ENCODE assay signal across 1 worm cellular context in genomic region chrV:6503158-6503557, ce11.
A peak's percentile ranks its signal among the peaks of the same experiment; 100 is the strongest.
TF ChIP-seq lines count a peak whose summit lies in the region.

No protein-coding gene starts in this region.

TF ChIP-seq in whole organism, L1 larva, 84 proteins besides CTCF, POLR2A, EP300 and RAD21 (continued from another document):
- TF ChIP-seq zip-4 (GFP tag; optimal IDR thresholded peaks at IDR 0.05; lab: Kevin White, UChicago) (no peak), grh-1 (GFP tag; IDR thresholded peaks at IDR 0.05; lab: Robert Waterston, UW) (peak; percentile 6; the same call in 1 of the 2 replicates), rnt-1 (tag; optimal IDR thresholded peaks at IDR 0.05; lab: Kevin White, UChicago) (no peak), lin-39 (tag; optimal IDR thresholded peaks at IDR 0.05; lab: Kevin White, UChicago) (no peak), elt-2 (tag; optimal IDR thresholded peaks at IDR 0.05; lab: Kevin White, UChicago) (no peak), hlh-17 (GFP tag; optimal IDR thresholded peaks at IDR 0.05; lab: Kevin White, UChicago; ENCODE audit: borderline replicate concordance) (no peak), C34B4.2 (tag; optimal IDR thresholded peaks at IDR 0.05; lab: Kevin White, UChicago) (no peak), tlp-1 (tag; optimal IDR thresholded peaks at IDR 0.05; lab: Kevin White, UChicago) (no peak), efl-3 (GFP tag; optimal IDR thresholded peaks at IDR 0.05; lab: Kevin White, UChicago) (no peak), C16A3.4 (tag; optimal IDR thresholded peaks at IDR 0.05; lab: Kevin White, UChicago) (no peak), vab-15 (tag; optimal IDR thresholded peaks at IDR 0.05; lab: Kevin White, UChicago) (no peak), unc-86 (tag; optimal IDR thresholded peaks at IDR 0.05; lab: Kevin White, UChicago) (no peak), nhr-85 (tag; lab: Kevin White, UChicago) (peak; percentile 91), fkh-4 (tag; optimal IDR thresholded peaks at IDR 0.05; lab: Kevin White, UChicago; ENCODE audit: borderline replicate concordance) (no peak), elt-3 (tag; optimal IDR thresholded peaks at IDR 0.05; lab: Kevin White, UChicago) (peak in 4 of 6 experiments; percentile 11 to 86 (median 61)), ets-5 (GFP tag; IDR thresholded peaks at IDR 0.05; lab: Robert Waterston, UW) (no peak), lin-14 (GFP tag; optimal IDR thresholded peaks at IDR 0.05; lab: Kevin White, UChicago) (peak; percentile 69), aly-2 (tag; optimal IDR thresholded peaks at IDR 0.05; lab: Kevin White, UChicago) (no peak), irx-1 (tag; optimal IDR thresholded peaks at IDR 0.05; lab: Kevin White, UChicago) (no peak)
